Worm (Caenorhabditis elegans): ENCODE results near the gene cyp-29A2.

DNA sequence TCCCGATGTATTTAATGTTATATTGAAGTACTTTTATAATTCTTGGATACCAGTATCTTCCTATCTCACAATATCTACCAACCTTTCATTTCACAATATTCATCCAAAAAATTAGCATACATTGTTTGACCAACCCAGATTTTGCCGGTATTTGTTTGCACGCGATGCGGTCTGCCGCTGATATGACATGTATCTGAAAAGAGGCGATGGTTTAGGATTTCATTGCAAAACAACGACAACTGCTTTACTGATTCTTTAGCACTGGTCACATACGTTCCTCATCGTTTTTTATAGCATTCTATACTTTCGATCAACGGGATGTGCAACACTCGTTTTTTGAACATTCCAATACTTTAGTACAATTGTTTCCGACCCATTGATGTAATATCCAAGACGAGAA is 30.5 kb downstream of the cyp-29A2 start, which contains the start of gene mam-4:
- no peak for TF ChIP-seq tbx-2 (tag; optimal IDR thresholded peaks at IDR 0.05)
- TF ChIP-seq skn-1 (tag; optimal IDR thresholded peaks at IDR 0.05), result no peak
- no peak for TF ChIP-seq lin-13 (GFP tag; optimal IDR thresholded peaks at IDR 0.05)
- no peak for TF ChIP-seq pqm-1 (tag; optimal IDR thresholded peaks at IDR 0.05)
- TF ChIP-seq ceh-90 (tag; optimal IDR thresholded peaks at IDR 0.05), result no peak
- TF ChIP-seq ets-5 (GFP tag; IDR thresholded peaks at IDR 0.05), result no peak
- TF ChIP-seq ama-1 (optimal IDR thresholded peaks at IDR 0.05), result no peak
- TF ChIP-seq xbp-1 (tag; optimal IDR thresholded peaks at IDR 0.05), result no peak
- TF ChIP-seq lin-39 (tag; optimal IDR thresholded peaks at IDR 0.05), result no peak
- no peak for TF ChIP-seq rnt-1 (tag; optimal IDR thresholded peaks at IDR 0.05)
- no peak for TF ChIP-seq aha-1 (tag; optimal IDR thresholded peaks at IDR 0.05)
- no peak for TF ChIP-seq nhr-77 (tag; optimal IDR thresholded peaks at IDR 0.05)
